Worm (Caenorhabditis elegans) whole organism, midembryonic: ENCODE measurements around the gene tebp-1.

Experiments used
- T22C8.4 ChIP-seq: fragments of 200-800 bp; sonication (Bioruptor generic); IDR thresholded peaks from 2 replicates; pipeline ENCODE4 v1.3.6; 2022; ENCODE audit warnings: missing genetic modification characterization, missing compliant biosample characterization
- cog-1 ChIP-seq: sonication (generic microtip); optimal IDR thresholded peaks from 2 replicates; lab custom pipeline; 2016; ENCODE audit warnings: missing genetic modification characterization, missing compliant biosample characterization
- flt-1 ChIP-seq: fragments of 200-800 bp; sonication (Bioruptor generic); IDR thresholded peaks from 2 replicates; pipeline ENCODE4 v1.3.6; 2022; ENCODE audit warnings: missing genetic modification characterization, missing compliant biosample characterization
- klf-2 ChIP-seq: fragments of 200-800 bp; sonication (Bioruptor generic); conservative IDR thresholded peaks from 2 replicates; pipeline ENCODE4 v1.3.6; 2022; ENCODE audit warnings: missing genetic modification reagents, missing genetic modification characterization, missing compliant biosample characterization
- med-1 ChIP-seq: sonication (generic microtip); optimal IDR thresholded peaks from 2 replicates; lab custom pipeline; 2017; ENCODE audit warnings: missing genetic modification characterization, mild to moderate bottlenecking, missing compliant biosample characterization, antibody characterized with exemption, missing genetic modification reagents; ENCODE audit not compliant: insufficient read depth
- ref-1 ChIP-seq: fragments of 200-800 bp; sonication (Bioruptor generic); conservative IDR thresholded peaks from 2 replicates; pipeline ENCODE4 v1.3.6; 2022; ENCODE audit warnings: missing genetic modification reagents, missing genetic modification characterization, missing compliant biosample characterization
- tab-1 ChIP-seq: fragments of 200-800 bp; sonication (Bioruptor generic); IDR thresholded peaks from 2 replicates; pipeline ENCODE4 v1.3.6; 2022; ENCODE audit warnings: missing genetic modification characterization, missing compliant biosample characterization
- ztf-23 ChIP-seq: fragments of 200-800 bp; sonication (Bioruptor generic); IDR thresholded peaks from 2 replicates; pipeline ENCODE4 v1.3.6; 2022; ENCODE audit warnings: missing genetic modification reagents, missing genetic modification characterization, missing compliant biosample characterization
- ztf-29 ChIP-seq: fragments of 200-800 bp; sonication (Bioruptor generic); IDR thresholded peaks from 2 replicates; pipeline ENCODE4 v1.3.6; 2022; ENCODE audit warnings: missing genetic modification reagents, missing genetic modification characterization, missing compliant biosample characterization

- TF ChIP-seq flt-1 (no peak), cog-1 (tag; lab: Kevin White, UChicago) (no peak), T22C8.4 (GFP tag; lab: Robert Waterston, UW) (no peak), tab-1 (no peak), ztf-29 (GFP tag; lab: Robert Waterston, UW) (no peak), ref-1 (GFP tag; lab: Robert Waterston, UW) (no peak), klf-2 (GFP tag; lab: Robert Waterston, UW) (no peak), med-1 (GFP tag; lab: Kevin White, UChicago) (no peak), ztf-23 (no peak)
These were observed 51.3 kb downstream of the tebp-1 start, which contains the start of gene exl-1 for ce11 chrII:14413035-14413525.
